Worm (Caenorhabditis elegans) whole organism, midembryonic: Measurements from ENCODE around the gene srw-26.
"Not testable (repeated sequence)": the region's sequence is repeated elsewhere in the genome, so short reads cannot be mapped to it uniquely, and the experiment has no call there.

ENCODE experiments used
- T22C8.4 ChIP-seq: fragments of 200-800 bp; sonication (Bioruptor generic); IDR thresholded peaks from 2 replicates; pipeline ENCODE4 v1.3.6; 2022; ENCODE audit warnings: missing genetic modification characterization, missing compliant biosample characterization
- cog-1 ChIP-seq: sonication (generic microtip); optimal IDR thresholded peaks from 2 replicates; lab custom pipeline; 2016; ENCODE audit warnings: missing genetic modification characterization, missing compliant biosample characterization
- flt-1 ChIP-seq: fragments of 200-800 bp; sonication (Bioruptor generic); IDR thresholded peaks from 2 replicates; pipeline ENCODE4 v1.3.6; 2022; ENCODE audit warnings: missing genetic modification characterization, missing compliant biosample characterization
- klf-2 ChIP-seq: fragments of 200-800 bp; sonication (Bioruptor generic); conservative IDR thresholded peaks from 2 replicates; pipeline ENCODE4 v1.3.6; 2022; ENCODE audit warnings: missing genetic modification reagents, missing genetic modification characterization, missing compliant biosample characterization
- med-1 ChIP-seq: sonication (generic microtip); optimal IDR thresholded peaks from 2 replicates; lab custom pipeline; 2017; ENCODE audit warnings: missing genetic modification characterization, mild to moderate bottlenecking, missing compliant biosample characterization, antibody characterized with exemption, missing genetic modification reagents; ENCODE audit not compliant: insufficient read depth
- ref-1 ChIP-seq: fragments of 200-800 bp; sonication (Bioruptor generic); conservative IDR thresholded peaks from 2 replicates; pipeline ENCODE4 v1.3.6; 2022; ENCODE audit warnings: missing genetic modification reagents, missing genetic modification characterization, missing compliant biosample characterization
- tab-1 ChIP-seq: fragments of 200-800 bp; sonication (Bioruptor generic); IDR thresholded peaks from 2 replicates; pipeline ENCODE4 v1.3.6; 2022; ENCODE audit warnings: missing genetic modification characterization, missing compliant biosample characterization
- ztf-23 ChIP-seq: fragments of 200-800 bp; sonication (Bioruptor generic); IDR thresholded peaks from 2 replicates; pipeline ENCODE4 v1.3.6; 2022; ENCODE audit warnings: missing genetic modification reagents, missing genetic modification characterization, missing compliant biosample characterization
- ztf-29 ChIP-seq: fragments of 200-800 bp; sonication (Bioruptor generic); IDR thresholded peaks from 2 replicates; pipeline ENCODE4 v1.3.6; 2022; ENCODE audit warnings: missing genetic modification reagents, missing genetic modification characterization, missing compliant biosample characterization

The srw-26 gene

ce11 chrV:15957098-15957497, 24.8 kb upstream of the srw-26 start, which contains the start of gene F36G9.3:
TSS of gene F36G9.3 (plus strand) at chrV:15957398.
- TF ChIP-seq T22C8.4 (no peak), flt-1 (no peak), ref-1 (GFP tag; lab: Robert Waterston, UW) (no peak), ztf-23 (no peak), med-1 (GFP tag; lab: Kevin White, UChicago) (no peak), cog-1 (tag; lab: Kevin White, UChicago) (no peak), klf-2 (GFP tag; lab: Robert Waterston, UW) (no peak), ztf-29 (no peak), tab-1 (GFP tag; lab: Robert Waterston, UW) (no peak)

ce11 chrV:15955497-15955896, 23.2 kb upstream of the srw-26 start, which contains the start of gene srh-186:
TSS of gene srh-186 (plus strand) at chrV:15955797.
- TF ChIP-seq cog-1 (tag; lab: Kevin White, UChicago) (no peak), flt-1 (no peak), tab-1 (GFP tag; lab: Robert Waterston, UW) (no peak), klf-2 (GFP tag; lab: Robert Waterston, UW) (no peak), ztf-29 (no peak)

- TF ChIP-seq ztf-29 = no peak
- no peak for TF ChIP-seq med-1 (GFP tag; lab: Kevin White, UChicago)
- no peak for TF ChIP-seq klf-2 (GFP tag; lab: Robert Waterston, UW)
- TF ChIP-seq ztf-23 = no peak
- no peak for TF ChIP-seq flt-1
- TF ChIP-seq T22C8.4 = no peak
- no peak for TF ChIP-seq tab-1 (GFP tag; lab: Robert Waterston, UW)
- no peak for TF ChIP-seq ref-1 (GFP tag; lab: Robert Waterston, UW)
- no peak for TF ChIP-seq cog-1 (tag; lab: Kevin White, UChicago)
These were observed 22.6 kb upstream of the srw-26 start, which contains the start of gene srw-57 for ce11 chrV:15954932-15955331. TSS of gene srw-57 (minus strand) at chrV:15955032.

ce11 chrV:15952762-15953161, 20.5 kb upstream of the srw-26 start, which contains the start of gene srw-56:
TSS of gene srw-56 (minus strand) at chrV:15952862.
- TF ChIP-seq T22C8.4 (no peak), ztf-23 (no peak), flt-1 (no peak), klf-2 (GFP tag; lab: Robert Waterston, UW) (no peak)

- TF ChIP-seq ref-1 (GFP tag; lab: Robert Waterston, UW) = no peak
- no peak for TF ChIP-seq ztf-29
- TF ChIP-seq tab-1 (GFP tag; lab: Robert Waterston, UW) = no peak
- no peak for TF ChIP-seq ztf-23
- no peak for TF ChIP-seq cog-1 (tag; lab: Kevin White, UChicago)
- TF ChIP-seq klf-2 (GFP tag; lab: Robert Waterston, UW) = no peak
These were observed 18.6 kb upstream of the srw-26 start, which contains the start of gene srw-59 for ce11 chrV:15950903-15951302. TSS of gene srw-59 (minus strand) at chrV:15951003.

- no peak for TF ChIP-seq ref-1 (GFP tag; lab: Robert Waterston, UW)
- TF ChIP-seq ztf-23 = no peak
- TF ChIP-seq ztf-29 = no peak
- no peak for TF ChIP-seq flt-1
- TF ChIP-seq klf-2 (GFP tag; lab: Robert Waterston, UW) = no peak
- TF ChIP-seq med-1 (GFP tag; lab: Kevin White, UChicago) = no peak
- TF ChIP-seq T22C8.4 = no peak
- no peak for TF ChIP-seq tab-1 (GFP tag; lab: Robert Waterston, UW)
- no peak for TF ChIP-seq cog-1 (tag; lab: Kevin White, UChicago)
These were observed 10.8 kb upstream of the srw-26 start, which contains the start of gene srw-53 for ce11 chrV:15943125-15943524. TSS of gene srw-53 (plus strand) at chrV:15943425.

- TF ChIP-seq ztf-29 (no peak), tab-1 (GFP tag; lab: Robert Waterston, UW) (no peak), ztf-23 (no peak), ref-1 (GFP tag; lab: Robert Waterston, UW) (no peak), cog-1 (tag; lab: Kevin White, UChicago) (no peak), med-1 (GFP tag; lab: Kevin White, UChicago) (no peak), flt-1 (no peak), klf-2 (GFP tag; lab: Robert Waterston, UW) (no peak), T22C8.4 (no peak)
These were observed 8.0 kb upstream of the srw-26 start, which contains the start of gene srw-55 for ce11 chrV:15940254-15940653. TSS of gene srw-55 (minus strand) at chrV:15940354.

- not testable (repeated sequence) for TF ChIP-seq cog-1 (tag; lab: Kevin White, UChicago); tab-1 (GFP tag; lab: Robert Waterston, UW); klf-2 (GFP tag; lab: Robert Waterston, UW)
These were observed 2.4 kb downstream of the srw-26 start, which contains the start of gene srbc-77 for ce11 chrV:15929882-15930281. TSS of gene srbc-77 (plus strand) at chrV:15930182.

- no peak for TF ChIP-seq klf-2 (GFP tag; lab: Robert Waterston, UW)
- TF ChIP-seq ztf-29 = no peak
- no peak for TF ChIP-seq ref-1 (GFP tag; lab: Robert Waterston, UW)
These were observed 4.0 kb downstream of the srw-26 start, which contains the start of gene pzf-1 for ce11 chrV:15928325-15928724. TSS of gene pzf-1 (minus strand) at chrV:15928425.

ce11 chrV:15924307-15924706, 8.0 kb downstream of the srw-26 start, which contains the start of gene nhr-108:
TSS of gene nhr-108 (minus strand) at chrV:15924472.
- no peak for TF ChIP-seq ztf-29
- TF ChIP-seq ref-1 (GFP tag; lab: Robert Waterston, UW) = no peak
- TF ChIP-seq klf-2 (GFP tag; lab: Robert Waterston, UW) = no peak
- TF ChIP-seq tab-1 (GFP tag; lab: Robert Waterston, UW) = no peak
- TF ChIP-seq ztf-23 = no peak
- TF ChIP-seq T22C8.4 = no peak
- TF ChIP-seq flt-1 = no peak
- no peak for TF ChIP-seq med-1 (GFP tag; lab: Kevin White, UChicago)
- TF ChIP-seq cog-1 (tag; lab: Kevin White, UChicago) = no peak
